Worm (Caenorhabditis elegans) whole organism, midembryonic: ENCODE measurements around the gene T11B7.2.

Experiments
- T22C8.4 ChIP-seq: fragments of 200-800 bp; sonication (Bioruptor generic); IDR thresholded peaks from 2 replicates; pipeline ENCODE4 v1.3.6; 2022; ENCODE audit warnings: missing genetic modification characterization, missing compliant biosample characterization
- cog-1 ChIP-seq: sonication (generic microtip); optimal IDR thresholded peaks from 2 replicates; lab custom pipeline; 2016; ENCODE audit warnings: missing genetic modification characterization, missing compliant biosample characterization
- flt-1 ChIP-seq: fragments of 200-800 bp; sonication (Bioruptor generic); IDR thresholded peaks from 2 replicates; pipeline ENCODE4 v1.3.6; 2022; ENCODE audit warnings: missing genetic modification characterization, missing compliant biosample characterization
- klf-2 ChIP-seq: fragments of 200-800 bp; sonication (Bioruptor generic); conservative IDR thresholded peaks from 2 replicates; pipeline ENCODE4 v1.3.6; 2022; ENCODE audit warnings: missing genetic modification reagents, missing genetic modification characterization, missing compliant biosample characterization
- med-1 ChIP-seq: sonication (generic microtip); optimal IDR thresholded peaks from 2 replicates; lab custom pipeline; 2017; ENCODE audit warnings: missing genetic modification characterization, mild to moderate bottlenecking, missing compliant biosample characterization, antibody characterized with exemption, missing genetic modification reagents; ENCODE audit not compliant: insufficient read depth
- ref-1 ChIP-seq: fragments of 200-800 bp; sonication (Bioruptor generic); conservative IDR thresholded peaks from 2 replicates; pipeline ENCODE4 v1.3.6; 2022; ENCODE audit warnings: missing genetic modification reagents, missing genetic modification characterization, missing compliant biosample characterization
- tab-1 ChIP-seq: fragments of 200-800 bp; sonication (Bioruptor generic); IDR thresholded peaks from 2 replicates; pipeline ENCODE4 v1.3.6; 2022; ENCODE audit warnings: missing genetic modification characterization, missing compliant biosample characterization
- ztf-23 ChIP-seq: fragments of 200-800 bp; sonication (Bioruptor generic); IDR thresholded peaks from 2 replicates; pipeline ENCODE4 v1.3.6; 2022; ENCODE audit warnings: missing genetic modification reagents, missing genetic modification characterization, missing compliant biosample characterization
- ztf-29 ChIP-seq: fragments of 200-800 bp; sonication (Bioruptor generic); IDR thresholded peaks from 2 replicates; pipeline ENCODE4 v1.3.6; 2022; ENCODE audit warnings: missing genetic modification reagents, missing genetic modification characterization, missing compliant biosample characterization

The T11B7.2 gene

ce11 chrIV:8844457-8844856 is at the start of gene T11B7.2:
TSS of gene T11B7.2 (minus strand) at chrIV:8844557.
- no peak for TF ChIP-seq ztf-29 (GFP tag; lab: Robert Waterston, UW)
- no peak for TF ChIP-seq ref-1
- TF ChIP-seq klf-2 (GFP tag; lab: Robert Waterston, UW) = no peak
- no peak for TF ChIP-seq tab-1 (GFP tag; lab: Robert Waterston, UW)
- no peak for TF ChIP-seq T22C8.4 (GFP tag; lab: Robert Waterston, UW)
- no peak for TF ChIP-seq ztf-23
- TF ChIP-seq cog-1 = no peak
- no peak for TF ChIP-seq med-1 (GFP tag; lab: Kevin White, UChicago)
- no peak for TF ChIP-seq flt-1 (GFP tag; lab: Robert Waterston, UW)

DNA sequence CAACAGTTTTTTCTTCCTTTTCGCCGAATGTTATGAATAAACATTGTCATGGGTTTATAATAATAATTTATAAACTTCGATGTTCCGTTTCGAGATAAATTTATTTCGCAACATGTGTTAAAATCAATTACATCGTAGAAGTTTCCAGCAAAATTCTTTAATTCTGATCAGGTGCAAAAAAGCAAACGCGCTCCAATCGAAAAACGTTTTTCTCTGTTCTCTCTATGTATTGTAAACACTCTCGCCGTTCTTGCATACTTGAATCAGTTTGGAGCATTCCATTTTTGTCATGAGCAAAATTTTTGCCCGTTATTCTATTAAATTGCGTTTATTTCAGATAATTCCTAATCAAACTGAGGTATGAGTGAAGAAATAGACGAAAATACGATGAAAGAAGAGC is 49.4 kb upstream of the T11B7.2 start, which contains the start of gene rad-54.L2:
Gene rad-54.L2 (plus strand): TSS at position 332 of the 400 bp plus-strand sequence.
- TF ChIP-seq tab-1 (GFP tag; lab: Robert Waterston, UW) (no peak), ztf-29 (GFP tag; lab: Robert Waterston, UW) (no peak), ztf-23 (no peak), cog-1 (no peak), flt-1 (GFP tag; lab: Robert Waterston, UW) (no peak), med-1 (GFP tag; lab: Kevin White, UChicago) (no peak), T22C8.4 (GFP tag; lab: Robert Waterston, UW) (no peak), ref-1 (no peak), klf-2 (GFP tag; lab: Robert Waterston, UW) (no peak)

DNA sequence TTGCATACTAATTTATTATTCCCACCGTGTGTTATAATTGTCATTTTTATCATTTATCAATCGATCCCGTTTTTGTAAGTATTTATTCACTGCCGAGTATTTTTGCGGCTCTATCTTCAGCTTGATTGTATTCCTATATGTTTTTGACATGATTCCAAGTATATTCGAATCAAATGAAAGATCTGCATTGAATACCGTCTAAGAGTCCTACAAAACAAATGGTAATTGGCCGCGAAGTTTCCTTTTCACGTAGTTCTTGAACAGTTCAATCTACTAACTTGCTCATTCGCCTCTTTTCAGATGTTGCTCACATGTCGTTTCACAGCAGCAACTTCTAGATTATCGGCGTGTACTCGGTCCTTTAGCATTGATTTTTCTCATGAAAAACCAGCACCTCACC is 48.2 kb upstream of the T11B7.2 start, which contains the start of gene C27B7.2:
Gene C27B7.2 (plus strand): TSS at position 301 of the 400 bp plus-strand sequence.
- TF ChIP-seq cog-1 (no peak), T22C8.4 (GFP tag; lab: Robert Waterston, UW) (no peak), tab-1 (GFP tag; lab: Robert Waterston, UW) (no peak), med-1 (GFP tag; lab: Kevin White, UChicago) (no peak), klf-2 (GFP tag; lab: Robert Waterston, UW) (no peak), ztf-29 (GFP tag; lab: Robert Waterston, UW) (no peak), ref-1 (no peak)

- TF ChIP-seq ztf-29 (GFP tag; lab: Robert Waterston, UW) = peak; percentile 36; the same call in 1 of the 2 replicates
- no peak for TF ChIP-seq cog-1
- no peak for TF ChIP-seq flt-1 (GFP tag; lab: Robert Waterston, UW)
- no peak for TF ChIP-seq med-1 (GFP tag; lab: Kevin White, UChicago)
- no peak for TF ChIP-seq ref-1
Measured at ce11 chrIV:8891131-8891530, 46.8 kb upstream of the T11B7.2 start, which contains the start of gene spr-2. TSS of gene spr-2 (plus strand) at chrIV:8891462.

DNA sequence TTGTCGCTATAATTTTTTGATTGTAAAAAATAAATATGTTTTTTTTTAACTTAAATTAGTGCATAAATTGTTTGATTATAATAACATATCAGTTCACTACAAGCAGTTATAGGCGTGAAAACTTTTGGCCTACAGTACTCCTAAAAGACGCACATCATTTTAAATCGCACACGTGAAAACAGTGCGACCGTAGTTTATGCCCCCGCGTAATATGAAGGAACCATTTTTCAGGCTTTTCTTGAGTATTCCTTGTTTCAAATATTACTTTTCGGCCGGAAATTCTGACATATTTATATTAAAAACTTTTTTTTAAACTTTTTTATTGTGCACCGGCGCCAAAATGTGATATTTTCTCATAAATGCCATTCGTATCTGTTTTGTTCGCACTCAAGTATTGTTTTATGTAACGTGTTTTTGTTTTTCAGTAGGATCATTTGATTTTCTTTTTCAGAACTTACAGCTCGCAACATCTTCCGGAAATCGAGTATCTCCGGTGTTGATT is 44.2 kb upstream of the T11B7.2 start, which contains the start of gene oma-1:
Gene oma-1 (plus strand): TSS at position 452 of the 502 bp plus-strand sequence.
- TF ChIP-seq ztf-23 (no peak), klf-2 (GFP tag; lab: Robert Waterston, UW) (no peak), tab-1 (GFP tag; lab: Robert Waterston, UW) (no peak), ztf-29 (GFP tag; lab: Robert Waterston, UW) (no peak)

- TF ChIP-seq ztf-23 (no peak), ref-1 (no peak), tab-1 (GFP tag; lab: Robert Waterston, UW) (no peak), med-1 (GFP tag; lab: Kevin White, UChicago) (no peak), cog-1 (no peak), ztf-29 (GFP tag; lab: Robert Waterston, UW) (no peak), T22C8.4 (GFP tag; lab: Robert Waterston, UW) (no peak), flt-1 (GFP tag; lab: Robert Waterston, UW) (no peak), klf-2 (GFP tag; lab: Robert Waterston, UW) (no peak)
Measured at ce11 chrIV:8886228-8886627, 41.9 kb upstream of the T11B7.2 start, which contains the start of gene C09G9.5. TSS of gene C09G9.5 (plus strand) at chrIV:8886528.

- TF ChIP-seq tab-1 (GFP tag; lab: Robert Waterston, UW) (no peak), T22C8.4 (GFP tag; lab: Robert Waterston, UW) (no peak), klf-2 (GFP tag; lab: Robert Waterston, UW) (no peak), ztf-29 (GFP tag; lab: Robert Waterston, UW) (no peak), med-1 (GFP tag; lab: Kevin White, UChicago) (no peak), flt-1 (GFP tag; lab: Robert Waterston, UW) (no peak), ztf-23 (no peak), ref-1 (no peak), cog-1 (no peak)
Measured at ce11 chrIV:8881181-8881580, 36.8 kb upstream of the T11B7.2 start, which contains the start of gene C09G9.8. TSS of gene C09G9.8 (plus strand) at chrIV:8881481.

ce11 chrIV:8879810-8880209 is 35.5 kb upstream of the T11B7.2 start, which contains the start of gene npax-4:
TSS of gene npax-4 (minus strand) at chrIV:8879910.
- TF ChIP-seq tab-1 (GFP tag; lab: Robert Waterston, UW) = no peak
- TF ChIP-seq cog-1 = no peak
- no peak for TF ChIP-seq ref-1
- no peak for TF ChIP-seq ztf-23

- TF ChIP-seq T22C8.4 (GFP tag; lab: Robert Waterston, UW) = no peak
- no peak for TF ChIP-seq klf-2 (GFP tag; lab: Robert Waterston, UW)
- TF ChIP-seq ref-1 = no peak
- no peak for TF ChIP-seq ztf-23
- TF ChIP-seq ztf-29 (GFP tag; lab: Robert Waterston, UW) = no peak
- no peak for TF ChIP-seq tab-1 (GFP tag; lab: Robert Waterston, UW)
- no peak for TF ChIP-seq flt-1 (GFP tag; lab: Robert Waterston, UW)
- TF ChIP-seq cog-1 = no peak
- TF ChIP-seq med-1 (GFP tag; lab: Kevin White, UChicago) = no peak
Measured at ce11 chrIV:8873847-8874246, 29.5 kb upstream of the T11B7.2 start, which contains the start of gene hdl-2. TSS of gene hdl-2 (plus strand) at chrIV:8874147.

- TF ChIP-seq ztf-23 (no peak), flt-1 (GFP tag; lab: Robert Waterston, UW) (no peak), ztf-29 (GFP tag; lab: Robert Waterston, UW) (no peak), klf-2 (GFP tag; lab: Robert Waterston, UW) (no peak), med-1 (GFP tag; lab: Kevin White, UChicago) (no peak), tab-1 (GFP tag; lab: Robert Waterston, UW) (no peak), cog-1 (no peak), T22C8.4 (GFP tag; lab: Robert Waterston, UW) (no peak), ref-1 (no peak)
Measured at ce11 chrIV:8872958-8873357, 28.6 kb upstream of the T11B7.2 start, which contains the start of gene C09G9.3. TSS of gene C09G9.3 (minus strand) at chrIV:8873058.
